Worm (Caenorhabditis elegans): ENCODE data around the gene kcnl-4.

DNA sequence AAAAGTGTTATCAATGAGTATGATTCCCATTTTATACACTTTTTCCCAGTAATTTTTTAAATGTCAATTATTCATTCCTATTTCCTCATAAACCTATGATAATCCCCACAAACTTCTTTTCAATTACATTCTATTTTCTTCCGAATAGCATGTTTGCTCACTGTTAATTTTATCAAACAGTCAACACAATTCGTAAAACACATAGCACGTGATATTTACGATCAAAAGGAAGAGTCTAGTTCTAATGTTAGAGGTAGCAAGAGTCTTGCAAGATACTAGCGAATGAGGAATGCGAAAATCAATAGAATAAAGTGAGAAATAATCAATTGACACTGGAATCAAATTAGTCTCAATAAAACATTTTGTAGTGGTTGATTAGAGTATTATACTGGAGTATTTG lies 8.4 kb downstream of the kcnl-4 start:
- TF ChIP-seq C34F6.9 (tag; optimal IDR thresholded peaks at IDR 0.05) = no peak
- no peak for TF ChIP-seq mab-5 (tag; optimal IDR thresholded peaks at IDR 0.05)
- TF ChIP-seq mdl-1 (tag; optimal IDR thresholded peaks at IDR 0.05) = no peak
